Fruit fly (Drosophila melanogaster): ENCODE data around the gene CG42713.

The CG42713 gene

DNA sequence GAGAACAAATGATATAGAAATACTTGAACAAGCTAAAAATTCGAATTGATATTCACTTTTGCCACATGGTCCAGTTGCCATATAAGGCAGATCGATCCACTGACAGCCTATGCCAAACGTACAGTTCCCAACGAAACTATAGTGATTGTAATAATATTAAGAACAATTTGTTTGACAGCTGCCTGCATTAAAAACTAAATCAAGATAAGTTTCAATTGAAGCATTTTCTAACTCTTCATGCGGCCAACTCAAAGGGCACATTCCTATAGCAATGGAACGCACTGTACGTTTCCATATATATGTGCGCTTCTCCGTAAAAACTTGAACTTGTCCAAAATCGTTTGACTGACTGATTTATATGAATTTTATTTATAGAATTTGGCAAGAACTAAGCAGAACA is 3.0 kb downstream of the CG42713 start (continued):
- TF ChIP-seq Max (GFP tag; optimal IDR thresholded peaks at IDR 0.05) (peak; percentile 12), Ets97D (GFP tag; optimal IDR thresholded peaks at IDR 0.05) (no peak), slp2 (GFP tag; optimal IDR thresholded peaks at IDR 0.05) (no peak), ATbp (GFP tag; optimal IDR thresholded peaks at IDR 0.05) (no peak), Rx (GFP tag; IDR thresholded peaks at IDR 0.05) (peak; percentile 38; the same call in 1 of the 2 replicates), Dll (GFP tag; IDR thresholded peaks at IDR 0.05; ENCODE audit: partially characterized antibody) (no peak), CG32772 (GFP tag; IDR thresholded peaks at IDR 0.05) (peak; percentile 28; the same call in 1 of the 2 replicates), CG30431 (GFP tag; optimal IDR thresholded peaks at IDR 0.05) (no peak), CG13775 (GFP tag; optimal IDR thresholded peaks at IDR 0.05) (no peak), sim (GFP tag; IDR thresholded peaks at IDR 0.05) (no peak), CG17802 (tag; optimal IDR thresholded peaks at IDR 0.05) (no peak), ci (GFP tag; IDR thresholded peaks at IDR 0.05) (no peak), al (GFP tag; IDR thresholded peaks at IDR 0.05) (peak; percentile 80), H2.0 (GFP tag; IDR thresholded peaks at IDR 0.05) (no peak), CG10274 (GFP tag; optimal IDR thresholded peaks at IDR 0.05) (peak; percentile 31), Optix (GFP tag; IDR thresholded peaks at IDR 0.05) (no peak), ranshi (GFP tag; IDR thresholded peaks at IDR 0.05) (peak; percentile 61; the same call in 1 of the 2 replicates), danr (GFP tag; IDR thresholded peaks at IDR 0.05) (no peak), odd (GFP tag; optimal IDR thresholded peaks at IDR 0.05) (no peak), tll (GFP tag; optimal IDR thresholded peaks at IDR 0.05) (no peak), CG1602 (GFP tag; optimal IDR thresholded peaks at IDR 0.05) (no peak), CG3163 (GFP tag; optimal IDR thresholded peaks at IDR 0.05) (no peak), HHEX (GFP tag; optimal IDR thresholded peaks at IDR 0.05) (peak; percentile 19), CG10267 (tag; optimal IDR thresholded peaks at IDR 0.05) (no peak), CG34422 (GFP tag; IDR thresholded peaks at IDR 0.05) (no peak), CG31224 (GFP tag; IDR thresholded peaks at IDR 0.05) (peak; percentile 75), Hr51 (GFP tag; optimal IDR thresholded peaks at IDR 0.05) (no peak), Elba2 (GFP tag; optimal IDR thresholded peaks at IDR 0.05) (no peak), CG15696 (tag; optimal IDR thresholded peaks at IDR 0.05) (no peak), CG6654 (GFP tag; optimal IDR thresholded peaks at IDR 0.05) (no peak), H15 (GFP tag; IDR thresholded peaks at IDR 0.05) (no peak), Dad (GFP tag; optimal IDR thresholded peaks at IDR 0.05) (no peak), CG11398 (GFP tag; optimal IDR thresholded peaks at IDR 0.05) (no peak), dan (GFP tag; IDR thresholded peaks at IDR 0.05) (no peak), CG31441 (GFP tag; IDR thresholded peaks at IDR 0.05) (no peak), dysf (GFP tag; IDR thresholded peaks at IDR 0.05) (peak; percentile 61; the same call in 2 of the 3 replicates), HmgD (GFP tag; optimal IDR thresholded peaks at IDR 0.05) (no peak), CTCF (GFP tag; optimal IDR thresholded peaks at IDR 0.05) (no peak), kay (GFP tag; optimal IDR thresholded peaks at IDR 0.05) (no peak), otp (GFP tag; IDR thresholded peaks at IDR 0.05) (no peak), CG1603 (tag; optimal IDR thresholded peaks at IDR 0.05) (peak; percentile 11), CG7745 (tag; optimal IDR thresholded peaks at IDR 0.05) (no peak), ara (GFP tag; IDR thresholded peaks at IDR 0.05) (no peak), CG14667 (GFP tag; IDR thresholded peaks at IDR 0.05) (no peak), croc (GFP tag; conservative IDR thresholded peaks at IDR 0.05) (no peak), ftz-f1 (GFP tag; optimal IDR thresholded peaks at IDR 0.05) (no peak), Camta (GFP tag; optimal IDR thresholded peaks at IDR 0.05) (no peak), chn (GFP tag; optimal IDR thresholded peaks at IDR 0.05) (no peak), CG1024 (GFP tag; IDR thresholded peaks at IDR 0.05) (no peak), CG33557 (GFP tag; optimal IDR thresholded peaks at IDR 0.05) (no peak), lola (GFP tag; optimal IDR thresholded peaks at IDR 0.05) (no peak), CG11247 (GFP tag; IDR thresholded peaks at IDR 0.05) (peak; percentile 60), unpg (GFP tag; optimal IDR thresholded peaks at IDR 0.05) (peak; percentile 22)

All from whole organism, embryonic.